Worm (Caenorhabditis elegans) whole organism, L1 larva: ENCODE data around the gene hmg-11.

Source experiments
- alr-1 ChIP-seq: fragments of 200-800 bp; sonication (Bioruptor generic); optimal IDR thresholded peaks from 2 replicates; lab custom pipeline; 2018; ENCODE audit warnings: borderline replicate concordance, mild to moderate bottlenecking, missing genetic modification characterization, missing compliant biosample characterization
- ama-1 ChIP-seq: fragments of 150-350 bp; optimal IDR thresholded peaks from 2 replicates; lab custom pipeline; 2014
- ceh-82 ChIP-seq, 3 experiments: fragments of 150-350 bp in 1 of 3; sonication (generic microtip) in 2 of 3; optimal IDR thresholded peaks; 2 replicates each; lab custom pipeline; 2014 to 2017; ENCODE audit warnings: missing biosample characterization in 3 of 3, missing genetic modification characterization in 3 of 3
- egl-27 ChIP-seq, 2 experiments: fragments of 150-350 bp in 1 of 2; sonication (generic microtip); optimal IDR thresholded peaks; 3 replicates each; lab custom pipeline; 2017 to 2018; ENCODE audit warnings: missing biosample characterization in 2 of 2, missing genetic modification characterization in 2 of 2, missing genetic modification reagents in 2 of 2
- ets-5 ChIP-seq: fragments of 200-800 bp; sonication (Bioruptor generic); IDR thresholded peaks from 2 replicates; pipeline ENCODE4 v1.3.6; 2022; ENCODE audit warnings: missing genetic modification characterization, missing compliant biosample characterization
- fkh-10 ChIP-seq: sonication (generic microtip); optimal IDR thresholded peaks from 2 replicates; lab custom pipeline; 2017; ENCODE audit warnings: missing biosample characterization, missing genetic modification reagents, missing genetic modification characterization
- nhr-237 ChIP-seq: fragments of 150-350 bp; optimal IDR thresholded peaks from 2 replicates; lab custom pipeline; 2014; ENCODE audit warnings: missing biosample characterization, missing genetic modification characterization
- pag-3 ChIP-seq: sonication (generic microtip); optimal IDR thresholded peaks from 2 replicates; lab custom pipeline; 2017; ENCODE audit warnings: missing genetic modification characterization, mild to moderate bottlenecking, missing compliant biosample characterization, antibody characterized with exemption, borderline replicate concordance; ENCODE audit not compliant: insufficient read depth
- unc-130 ChIP-seq: fragments of 150-350 bp; optimal IDR thresholded peaks from 2 replicates; lab custom pipeline; 2017; ENCODE audit warnings: missing biosample characterization, missing genetic modification characterization, inconsistent platforms
- unc-86 ChIP-seq: sonication (generic microtip); optimal IDR thresholded peaks from 2 replicates; lab custom pipeline; 2016; ENCODE audit warnings: missing genetic modification characterization, missing compliant biosample characterization

DNA sequence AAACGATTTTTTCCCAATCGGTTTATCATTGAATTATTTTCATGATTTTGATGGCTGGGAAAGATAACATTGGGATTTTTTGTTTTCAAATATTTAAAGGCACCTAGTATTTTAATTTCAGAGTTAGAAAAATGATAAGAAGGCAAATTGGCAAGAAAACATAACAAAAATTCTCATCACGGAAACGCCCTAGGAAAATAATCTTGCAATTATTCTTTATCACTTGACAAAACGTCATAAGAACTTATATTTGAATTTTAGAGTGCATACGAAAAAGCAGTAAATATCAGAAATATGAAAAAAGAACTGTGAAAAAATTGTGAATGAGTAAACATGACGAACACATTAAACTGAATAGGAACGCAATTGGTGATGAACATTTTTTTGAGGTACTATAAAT is 15.5 kb upstream of the hmg-11 start:
- no peak for TF ChIP-seq ets-5
- TF ChIP-seq ceh-82 (tag; optimal IDR thresholded peaks at IDR 0.05; lab: Kevin White, UChicago), result no peak
- TF ChIP-seq egl-27 (tag; optimal IDR thresholded peaks at IDR 0.05; lab: Kevin White, UChicago), result no peak
- no peak for TF ChIP-seq ama-1 (lab: Kevin White, UChicago)
- TF ChIP-seq pag-3 (tag; lab: Kevin White, UChicago), result no peak
- TF ChIP-seq nhr-237, result no peak
- no peak for TF ChIP-seq alr-1 (tag; lab: Kevin White, UChicago)
- no peak for TF ChIP-seq unc-86 (tag; lab: Kevin White, UChicago)
- TF ChIP-seq unc-130, result no peak
- no peak for TF ChIP-seq fkh-10 (GFP tag; lab: Kevin White, UChicago)
